Worm (Caenorhabditis elegans) whole organism, L1 larva: ENCODE results near the gene Y62F5A.10.

ENCODE experiments used
- C04F5.9 ChIP-seq: sonication (generic microtip); optimal IDR thresholded peaks from 2 replicates; lab custom pipeline; 2016; ENCODE audit warnings: missing genetic modification characterization, missing compliant biosample characterization
- C16A3.4 ChIP-seq: fragments of 150-350 bp; optimal IDR thresholded peaks from 2 replicates; lab custom pipeline; 2014; ENCODE audit warnings: missing biosample characterization, missing genetic modification characterization
- F16B12.6 ChIP-seq: fragments of 150-350 bp; optimal IDR thresholded peaks from 2 replicates; lab custom pipeline; 2014; ENCODE audit warnings: missing biosample characterization, missing genetic modification characterization
- Y116A8C.19 ChIP-seq: sonication (generic microtip); optimal IDR thresholded peaks from 2 replicates; lab custom pipeline; 2016; ENCODE audit warnings: missing compliant biosample characterization, missing genetic modification characterization, borderline replicate concordance
- aly-2 ChIP-seq: fragments of 150-350 bp; optimal IDR thresholded peaks from 2 replicates; lab custom pipeline; 2014; ENCODE audit warnings: missing biosample characterization, missing genetic modification characterization
- ama-1 ChIP-seq: fragments of 150-350 bp; optimal IDR thresholded peaks from 2 replicates; lab custom pipeline; 2014
- blmp-1 ChIP-seq: fragments of 150-350 bp; optimal IDR thresholded peaks from 2 replicates; lab custom pipeline; 2014; ENCODE audit warnings: missing biosample characterization, missing genetic modification characterization
- ceh-63 ChIP-seq: fragments of 200-800 bp; sonication (Bioruptor generic); optimal IDR thresholded peaks from 2 replicates; lab custom pipeline; 2018; ENCODE audit warnings: mild to moderate bottlenecking, missing genetic modification characterization, missing compliant biosample characterization
- ceh-8 ChIP-seq: fragments of 200-800 bp; sonication (Bioruptor generic); optimal IDR thresholded peaks from 2 replicates; lab custom pipeline; 2018; ENCODE audit warnings: mild to moderate bottlenecking, missing genetic modification characterization, moderate library complexity, missing compliant biosample characterization
- ceh-82 ChIP-seq, 3 experiments: fragments of 150-350 bp in 1 of 3; sonication (generic microtip) in 2 of 3; optimal IDR thresholded peaks; 2 replicates each; lab custom pipeline; 2014 to 2017; ENCODE audit warnings: missing biosample characterization in 3 of 3, missing genetic modification characterization in 3 of 3
- ceh-90 ChIP-seq: sonication (generic microtip); optimal IDR thresholded peaks from 2 replicates; lab custom pipeline; 2016; ENCODE audit warnings: missing genetic modification characterization, missing compliant biosample characterization
- dpl-1 ChIP-seq, 3 experiments: fragments of 150-350 bp in 2 of 3; sonication (generic microtip) in 1 of 3; optimal IDR thresholded peaks; 2 replicates each; lab custom pipeline; 2014 to 2017; ENCODE audit warnings: missing biosample characterization in 3 of 3, missing genetic modification characterization in 3 of 3, missing genetic modification reagents in 3 of 3
- dsc-1 ChIP-seq: sonication (generic microtip); optimal IDR thresholded peaks from 2 replicates; lab custom pipeline; 2016; ENCODE audit warnings: mild to moderate bottlenecking, missing genetic modification characterization, missing compliant biosample characterization
- efl-1 ChIP-seq, 4 experiments: fragments of 150-350 bp; optimal IDR thresholded peaks in 3 of 4; peaks in 1 of 4; 1 replicate in 1 of 4; 2 replicates in 3 of 4; lab custom pipeline; 2014; ENCODE audit warnings: missing biosample characterization in 2 of 4, missing genetic modification characterization in 2 of 4, missing genetic modification reagents in 2 of 4
- egl-27 ChIP-seq, 2 experiments: fragments of 150-350 bp in 1 of 2; sonication (generic microtip); optimal IDR thresholded peaks; 3 replicates each; lab custom pipeline; 2017 to 2018; ENCODE audit warnings: missing biosample characterization in 2 of 2, missing genetic modification characterization in 2 of 2, missing genetic modification reagents in 2 of 2
- elt-2 ChIP-seq: sonication (generic microtip); optimal IDR thresholded peaks from 2 replicates; lab custom pipeline; 2016; ENCODE audit warnings: missing genetic modification characterization, mild to moderate bottlenecking, inconsistent platforms, missing compliant biosample characterization, missing genetic modification reagents
- ets-5 ChIP-seq: fragments of 200-800 bp; sonication (Bioruptor generic); IDR thresholded peaks from 2 replicates; pipeline ENCODE4 v1.3.6; 2022; ENCODE audit warnings: missing genetic modification characterization, missing compliant biosample characterization
- fkh-10 ChIP-seq: sonication (generic microtip); optimal IDR thresholded peaks from 2 replicates; lab custom pipeline; 2017; ENCODE audit warnings: missing biosample characterization, missing genetic modification reagents, missing genetic modification characterization
- fos-1 ChIP-seq: fragments of 150-350 bp; optimal IDR thresholded peaks from 2 replicates; lab custom pipeline; 2014; ENCODE audit warnings: missing biosample characterization, missing genetic modification characterization
- grh-1 ChIP-seq: fragments of 200-800 bp; sonication (Bioruptor generic); IDR thresholded peaks from 2 replicates; pipeline ENCODE4 v1.3.6; 2022; ENCODE audit warnings: missing genetic modification reagents, missing genetic modification characterization, missing compliant biosample characterization
- hpl-2 ChIP-seq: fragments of 150-350 bp; optimal IDR thresholded peaks from 2 replicates; lab custom pipeline; 2014; ENCODE audit warnings: missing biosample characterization, missing genetic modification reagents, missing genetic modification characterization
- irx-1 ChIP-seq: sonication (generic microtip); optimal IDR thresholded peaks from 2 replicates; lab custom pipeline; 2016; ENCODE audit warnings: missing genetic modification characterization, missing compliant biosample characterization
- isw-1 ChIP-seq: fragments of 200-800 bp; sonication (Bioruptor generic); IDR thresholded peaks from 2 replicates; pipeline ENCODE4 v1.3.6; 2022; ENCODE audit warnings: missing genetic modification characterization, missing compliant biosample characterization
- jun-1 ChIP-seq: fragments of 150-350 bp; optimal IDR thresholded peaks from 2 replicates; lab custom pipeline; 2014; ENCODE audit warnings: missing biosample characterization, missing genetic modification reagents, missing genetic modification characterization
- lin-13 ChIP-seq: fragments of 150-350 bp; optimal IDR thresholded peaks from 2 replicates; lab custom pipeline; 2014; ENCODE audit warnings: missing biosample characterization, missing genetic modification reagents, missing genetic modification characterization
- lin-14 ChIP-seq: fragments of 200-800 bp; sonication (Bioruptor generic); optimal IDR thresholded peaks from 2 replicates; lab custom pipeline; 2018; ENCODE audit warnings: mild to moderate bottlenecking, missing genetic modification characterization, moderate library complexity, missing compliant biosample characterization
- lin-15B ChIP-seq: fragments of 150-350 bp; sonication (generic microtip); optimal IDR thresholded peaks from 3 replicates; lab custom pipeline; 2014; ENCODE audit warnings: missing biosample characterization, missing genetic modification characterization
- lin-35 ChIP-seq, 2 experiments: fragments of 150-350 bp; optimal IDR thresholded peaks; 2 replicates each; lab custom pipeline; 2014; ENCODE audit warnings: missing biosample characterization in 2 of 2, missing genetic modification characterization in 2 of 2, missing genetic modification reagents in 2 of 2
- lin-39 ChIP-seq: fragments of 150-350 bp; optimal IDR thresholded peaks from 2 replicates; lab custom pipeline; 2014; ENCODE audit warnings: missing biosample characterization, missing genetic modification reagents, missing genetic modification characterization
- lir-3 ChIP-seq: sonication (generic microtip); optimal IDR thresholded peaks from 2 replicates; lab custom pipeline; 2016; ENCODE audit warnings: mild to moderate bottlenecking, missing genetic modification characterization, moderate library complexity, missing compliant biosample characterization; ENCODE audit not compliant: poor library complexity
- mdl-1 ChIP-seq, 2 experiments: fragments of 150-350 bp; optimal IDR thresholded peaks; 2 replicates each; lab custom pipeline; 2014 to 2017; ENCODE audit warnings: missing biosample characterization in 2 of 2, missing genetic modification characterization in 2 of 2, inconsistent platforms in 1 of 2
- mef-2 ChIP-seq: fragments of 150-350 bp; optimal IDR thresholded peaks from 2 replicates; lab custom pipeline; 2014; ENCODE audit warnings: missing biosample characterization, missing genetic modification characterization
- mep-1 ChIP-seq: fragments of 150-350 bp; optimal IDR thresholded peaks from 2 replicates; lab custom pipeline; 2014; ENCODE audit warnings: missing biosample characterization, missing genetic modification characterization
- nhr-11 ChIP-seq: fragments of 150-350 bp; optimal IDR thresholded peaks from 2 replicates; lab custom pipeline; 2014; ENCODE audit warnings: missing biosample characterization, missing genetic modification characterization
- nhr-20 ChIP-seq: sonication (generic microtip); optimal IDR thresholded peaks from 2 replicates; lab custom pipeline; 2016; ENCODE audit warnings: mild to moderate bottlenecking, missing genetic modification characterization, missing compliant biosample characterization
- nhr-28 ChIP-seq: fragments of 150-350 bp; optimal IDR thresholded peaks from 2 replicates; lab custom pipeline; 2014; ENCODE audit warnings: missing biosample characterization, missing genetic modification characterization
- nhr-47 ChIP-seq: sonication (generic microtip); optimal IDR thresholded peaks from 2 replicates; lab custom pipeline; 2016; ENCODE audit warnings: mild to moderate bottlenecking, missing genetic modification characterization, moderate library complexity, missing compliant biosample characterization
- nhr-71 ChIP-seq: sonication (generic microtip); optimal IDR thresholded peaks from 2 replicates; lab custom pipeline; 2016; ENCODE audit warnings: mild to moderate bottlenecking, missing genetic modification characterization, moderate library complexity, missing compliant biosample characterization
- nhr-77 ChIP-seq: fragments of 150-350 bp; optimal IDR thresholded peaks from 2 replicates; lab custom pipeline; 2014; ENCODE audit warnings: missing biosample characterization, missing genetic modification characterization
- nhr-84 ChIP-seq: sonication (generic microtip); optimal IDR thresholded peaks from 2 replicates; lab custom pipeline; 2017; ENCODE audit warnings: missing biosample characterization, missing genetic modification characterization
- pag-3 ChIP-seq: sonication (generic microtip); optimal IDR thresholded peaks from 2 replicates; lab custom pipeline; 2017; ENCODE audit warnings: missing genetic modification characterization, mild to moderate bottlenecking, missing compliant biosample characterization, antibody characterized with exemption, borderline replicate concordance; ENCODE audit not compliant: insufficient read depth
- pqm-1 ChIP-seq: sonication (generic microtip); optimal IDR thresholded peaks from 3 replicates; lab custom pipeline; 2017; ENCODE audit warnings: missing biosample characterization, missing genetic modification characterization
- rnt-1 ChIP-seq: sonication (generic microtip); optimal IDR thresholded peaks from 2 replicates; lab custom pipeline; 2016; ENCODE audit warnings: mild to moderate bottlenecking, missing genetic modification characterization, moderate library complexity, missing compliant biosample characterization
- snpc-4 ChIP-seq: fragments of 150-350 bp; optimal IDR thresholded peaks from 2 replicates; lab custom pipeline; 2014; ENCODE audit warnings: missing biosample characterization, missing genetic modification characterization
- sox-4 ChIP-seq: sonication (generic microtip); optimal IDR thresholded peaks from 2 replicates; lab custom pipeline; 2016; ENCODE audit warnings: missing genetic modification characterization, missing compliant biosample characterization
- tbx-2 ChIP-seq: sonication (generic microtip); optimal IDR thresholded peaks from 2 replicates; lab custom pipeline; 2016; ENCODE audit warnings: missing genetic modification characterization, missing compliant biosample characterization
- unc-130 ChIP-seq: fragments of 150-350 bp; optimal IDR thresholded peaks from 2 replicates; lab custom pipeline; 2017; ENCODE audit warnings: missing biosample characterization, missing genetic modification characterization, inconsistent platforms
- unc-30 ChIP-seq: sonication (generic microtip); optimal IDR thresholded peaks from 2 replicates; lab custom pipeline; 2017; ENCODE audit warnings: missing biosample characterization, missing genetic modification characterization
- unc-86 ChIP-seq: sonication (generic microtip); optimal IDR thresholded peaks from 2 replicates; lab custom pipeline; 2016; ENCODE audit warnings: missing genetic modification characterization, missing compliant biosample characterization
- vab-15 ChIP-seq: sonication (generic microtip); optimal IDR thresholded peaks from 2 replicates; lab custom pipeline; 2017; ENCODE audit warnings: missing genotype, mild to moderate bottlenecking, missing genetic modification characterization, missing compliant biosample characterization
- ztf-4 ChIP-seq: fragments of 150-350 bp; optimal IDR thresholded peaks from 2 replicates; lab custom pipeline; 2014; ENCODE audit warnings: missing biosample characterization, missing genetic modification characterization

The Y62F5A.10 gene

ce11 chrII:11545952-11546325, 24.5 kb downstream of the Y62F5A.10 start:
- TF ChIP-seq unc-30 (tag; lab: Kevin White, UChicago) (no peak), dsc-1 (tag; lab: Kevin White, UChicago) (no peak), pqm-1 (tag; lab: Kevin White, UChicago) (no peak), dpl-1 (GFP tag; optimal IDR thresholded peaks at IDR 0.05; lab: Kevin White, UChicago) (no peak), grh-1 (GFP tag; lab: Robert Waterston, UW) (no peak), fos-1 (no peak), mdl-1 (tag; optimal IDR thresholded peaks at IDR 0.05; lab: Kevin White, UChicago) (no peak), lir-3 (tag; lab: Kevin White, UChicago) (no peak), C16A3.4 (tag; lab: Kevin White, UChicago) (no peak), irx-1 (tag; lab: Kevin White, UChicago) (no peak), vab-15 (tag; lab: Kevin White, UChicago) (no peak), lin-14 (no peak), isw-1 (no peak), lin-39 (tag; lab: Kevin White, UChicago) (no peak), nhr-77 (no peak), ama-1 (no peak)
- TF ChIP-seq, all 84 proteins: peak for 0

- TF ChIP-seq vab-15 (tag; lab: Kevin White, UChicago) = no peak
- peak; percentile 34 for TF ChIP-seq rnt-1 (tag; lab: Kevin White, UChicago)
- TF ChIP-seq nhr-71 (tag; lab: Kevin White, UChicago) = peak; percentile 82
- no peak for TF ChIP-seq ceh-63 (GFP tag; lab: Kevin White, UChicago)
- no peak for TF ChIP-seq hpl-2 (GFP tag; lab: Kevin White, UChicago)
- TF ChIP-seq nhr-28 (tag; lab: Kevin White, UChicago) = no peak
- no peak for TF ChIP-seq F16B12.6 (tag; lab: Kevin White, UChicago)
- peak; percentile 37 for TF ChIP-seq dsc-1 (tag; lab: Kevin White, UChicago)
- no peak for TF ChIP-seq mef-2 (tag; lab: Kevin White, UChicago)
- peak; percentile 56 for TF ChIP-seq ztf-4 (tag; lab: Kevin White, UChicago)
- TF ChIP-seq nhr-47 (tag; lab: Kevin White, UChicago) = peak; percentile 57
- TF ChIP-seq fos-1 = no peak
- TF ChIP-seq lin-13 = peak; percentile 22
- TF ChIP-seq blmp-1 (tag; lab: Kevin White, UChicago) = peak; percentile 82
- TF ChIP-seq unc-86 = no peak
- peak; percentile 89 for TF ChIP-seq aly-2 (tag; lab: Kevin White, UChicago)
- peak; percentile 92 for TF ChIP-seq mep-1 (tag; lab: Kevin White, UChicago)
- TF ChIP-seq ceh-90 (tag; lab: Kevin White, UChicago) = no peak
- peak; percentile 23 for TF ChIP-seq C16A3.4 (tag; lab: Kevin White, UChicago)
- peak; percentile 11 for TF ChIP-seq tbx-2 (tag; lab: Kevin White, UChicago)
- no peak for TF ChIP-seq sox-4
- TF ChIP-seq nhr-84 (tag; lab: Kevin White, UChicago) = no peak
- no peak for TF ChIP-seq C04F5.9 (tag; lab: Kevin White, UChicago)
- no peak for TF ChIP-seq jun-1 (tag; lab: Kevin White, UChicago)
- TF ChIP-seq pag-3 (tag; lab: Kevin White, UChicago) = peak; percentile 32
- no peak for TF ChIP-seq ceh-8
- TF ChIP-seq snpc-4 = peak; percentile 19
- TF ChIP-seq lin-39 (tag; lab: Kevin White, UChicago) = no peak
- no peak for TF ChIP-seq fkh-10 (GFP tag; lab: Kevin White, UChicago)
- TF ChIP-seq ets-5 (GFP tag; lab: Robert Waterston, UW) = no peak
- TF ChIP-seq elt-2 (tag; lab: Kevin White, UChicago) = peak; percentile 52
- no peak for TF ChIP-seq nhr-11 (tag; lab: Kevin White, UChicago)
- peak in 1 of 2 experiments; percentile 59 for TF ChIP-seq lin-35 (GFP tag; optimal IDR thresholded peaks at IDR 0.05; lab: Kevin White, UChicago)
- TF ChIP-seq Y116A8C.19 = no peak
- TF ChIP-seq nhr-20 (tag; lab: Kevin White, UChicago) = peak; percentile 61
- no peak for TF ChIP-seq egl-27 (tag; optimal IDR thresholded peaks at IDR 0.05; lab: Kevin White, UChicago)
- no peak for TF ChIP-seq ceh-82 (tag; optimal IDR thresholded peaks at IDR 0.05; lab: Kevin White, UChicago)
- peak; percentile 11 for TF ChIP-seq unc-130
- TF ChIP-seq ama-1 = peak; percentile 99
- no peak for TF ChIP-seq lin-15B (tag; lab: Kevin White, UChicago)
- TF ChIP-seq efl-1 (optimal IDR thresholded peaks at IDR 0.05; lab: Kevin White, UChicago) = peak; percentile 8 to 14
- TF ChIP-seq efl-1 (GFP tag; optimal IDR thresholded peaks at IDR 0.05 in 1 of 2; lab: Kevin White, UChicago) = peak in 1 of 2 experiments; percentile 89
- no peak for TF ChIP-seq unc-30 (tag; lab: Kevin White, UChicago)
Measured at ce11 chrII:11547254-11547687, 25.9 kb downstream of the Y62F5A.10 start, which contains the start of gene F54D5.7. Gene F54D5.7 (plus strand): TSS chrII:11547517.
